Worm (Caenorhabditis elegans) whole organism, L1 larva: ENCODE data around the gene ugt-16.

Experiments
- C04F5.9 ChIP-seq: sonication (generic microtip); optimal IDR thresholded peaks from 2 replicates; lab custom pipeline; 2016; ENCODE audit warnings: missing genetic modification characterization, missing compliant biosample characterization
- C34B4.2 ChIP-seq: sonication (generic microtip); optimal IDR thresholded peaks from 2 replicates; lab custom pipeline; 2017; ENCODE audit warnings: mild to moderate bottlenecking, missing genetic modification characterization, missing compliant biosample characterization
- Y116A8C.19 ChIP-seq: sonication (generic microtip); optimal IDR thresholded peaks from 2 replicates; lab custom pipeline; 2016; ENCODE audit warnings: missing compliant biosample characterization, missing genetic modification characterization, borderline replicate concordance
- alr-1 ChIP-seq: fragments of 200-800 bp; sonication (Bioruptor generic); optimal IDR thresholded peaks from 2 replicates; lab custom pipeline; 2018; ENCODE audit warnings: borderline replicate concordance, mild to moderate bottlenecking, missing genetic modification characterization, missing compliant biosample characterization
- ceh-82 ChIP-seq, 3 experiments: fragments of 150-350 bp in 1 of 3; sonication (generic microtip) in 2 of 3; optimal IDR thresholded peaks; 2 replicates each; lab custom pipeline; 2014 to 2017; ENCODE audit warnings: missing biosample characterization in 3 of 3, missing genetic modification characterization in 3 of 3
- dsc-1 ChIP-seq: sonication (generic microtip); optimal IDR thresholded peaks from 2 replicates; lab custom pipeline; 2016; ENCODE audit warnings: mild to moderate bottlenecking, missing genetic modification characterization, missing compliant biosample characterization
- egl-13 ChIP-seq: sonication (generic microtip); optimal IDR thresholded peaks from 2 replicates; lab custom pipeline; 2016; ENCODE audit warnings: missing genotype, missing genetic modification reagents, missing genetic modification characterization, missing compliant biosample characterization
- elt-2 ChIP-seq: sonication (generic microtip); optimal IDR thresholded peaks from 2 replicates; lab custom pipeline; 2016; ENCODE audit warnings: missing genetic modification characterization, mild to moderate bottlenecking, inconsistent platforms, missing compliant biosample characterization, missing genetic modification reagents
- elt-3 ChIP-seq, 6 experiments: fragments of 150-350 bp in 1 of 6; sonication (generic microtip); optimal IDR thresholded peaks; 2 replicates each; lab custom pipeline; 2017 to 2018; ENCODE audit warnings: missing biosample characterization in 6 of 6, missing genetic modification characterization in 6 of 6, inconsistent platforms in 1 of 6
- grh-1 ChIP-seq: fragments of 200-800 bp; sonication (Bioruptor generic); IDR thresholded peaks from 2 replicates; pipeline ENCODE4 v1.3.6; 2022; ENCODE audit warnings: missing genetic modification reagents, missing genetic modification characterization, missing compliant biosample characterization
- hlh-17 ChIP-seq: fragments of 200-800 bp; sonication (Bioruptor generic); optimal IDR thresholded peaks from 2 replicates; lab custom pipeline; 2018; ENCODE audit warnings: missing genetic modification characterization, mild to moderate bottlenecking, missing compliant biosample characterization, moderate library complexity, borderline replicate concordance
- hlh-4 ChIP-seq: sonication (generic microtip); optimal IDR thresholded peaks from 2 replicates; lab custom pipeline; 2016; ENCODE audit warnings: mild to moderate bottlenecking, missing genetic modification characterization, missing compliant biosample characterization
- lin-14 ChIP-seq: fragments of 200-800 bp; sonication (Bioruptor generic); optimal IDR thresholded peaks from 2 replicates; lab custom pipeline; 2018; ENCODE audit warnings: mild to moderate bottlenecking, missing genetic modification characterization, moderate library complexity, missing compliant biosample characterization
- lin-35 ChIP-seq, 2 experiments: fragments of 150-350 bp; optimal IDR thresholded peaks; 2 replicates each; lab custom pipeline; 2014; ENCODE audit warnings: missing biosample characterization in 2 of 2, missing genetic modification characterization in 2 of 2, missing genetic modification reagents in 2 of 2
- lin-39 ChIP-seq: fragments of 150-350 bp; optimal IDR thresholded peaks from 2 replicates; lab custom pipeline; 2014; ENCODE audit warnings: missing biosample characterization, missing genetic modification reagents, missing genetic modification characterization
- lsy-2 ChIP-seq, 2 experiments: fragments of 150-350 bp; optimal IDR thresholded peaks; 2 replicates each; lab custom pipeline; 2014; ENCODE audit warnings: missing biosample characterization in 2 of 2, missing genetic modification characterization in 2 of 2
- mab-9 ChIP-seq: fragments of 200-800 bp; sonication (Bioruptor generic); IDR thresholded peaks from 2 replicates; pipeline ENCODE4 v1.3.6; 2022; ENCODE audit warnings: missing genetic modification reagents, missing genetic modification characterization, missing compliant biosample characterization
- mdl-1 ChIP-seq, 2 experiments: fragments of 150-350 bp; optimal IDR thresholded peaks; 2 replicates each; lab custom pipeline; 2014 to 2017; ENCODE audit warnings: missing biosample characterization in 2 of 2, missing genetic modification characterization in 2 of 2, inconsistent platforms in 1 of 2
- nhr-11 ChIP-seq: fragments of 150-350 bp; optimal IDR thresholded peaks from 2 replicates; lab custom pipeline; 2014; ENCODE audit warnings: missing biosample characterization, missing genetic modification characterization
- nhr-20 ChIP-seq: sonication (generic microtip); optimal IDR thresholded peaks from 2 replicates; lab custom pipeline; 2016; ENCODE audit warnings: mild to moderate bottlenecking, missing genetic modification characterization, missing compliant biosample characterization
- nhr-47 ChIP-seq: sonication (generic microtip); optimal IDR thresholded peaks from 2 replicates; lab custom pipeline; 2016; ENCODE audit warnings: mild to moderate bottlenecking, missing genetic modification characterization, moderate library complexity, missing compliant biosample characterization
- nhr-71 ChIP-seq: sonication (generic microtip); optimal IDR thresholded peaks from 2 replicates; lab custom pipeline; 2016; ENCODE audit warnings: mild to moderate bottlenecking, missing genetic modification characterization, moderate library complexity, missing compliant biosample characterization
- nhr-76 ChIP-seq: sonication (generic microtip); optimal IDR thresholded peaks from 2 replicates; lab custom pipeline; 2017; ENCODE audit warnings: missing biosample characterization, missing genetic modification characterization
- nhr-77 ChIP-seq: fragments of 150-350 bp; optimal IDR thresholded peaks from 2 replicates; lab custom pipeline; 2014; ENCODE audit warnings: missing biosample characterization, missing genetic modification characterization
- nhr-84 ChIP-seq: sonication (generic microtip); optimal IDR thresholded peaks from 2 replicates; lab custom pipeline; 2017; ENCODE audit warnings: missing biosample characterization, missing genetic modification characterization
- nhr-85 ChIP-seq: sonication (generic microtip); peaks from one replicate; lab custom pipeline; 2016; ENCODE audit warnings: missing genetic modification characterization, inconsistent platforms, missing compliant biosample characterization
- tlp-1 ChIP-seq: fragments of 150-350 bp; optimal IDR thresholded peaks from 2 replicates; lab custom pipeline; 2014; ENCODE audit warnings: missing biosample characterization, missing genetic modification characterization
- unc-130 ChIP-seq: fragments of 150-350 bp; optimal IDR thresholded peaks from 2 replicates; lab custom pipeline; 2017; ENCODE audit warnings: missing biosample characterization, missing genetic modification characterization, inconsistent platforms
- unc-62 ChIP-seq: fragments of 150-350 bp; optimal IDR thresholded peaks from 2 replicates; lab custom pipeline; 2014; ENCODE audit warnings: missing biosample characterization, missing genetic modification reagents, missing genetic modification characterization
- unc-86 ChIP-seq: sonication (generic microtip); optimal IDR thresholded peaks from 2 replicates; lab custom pipeline; 2016; ENCODE audit warnings: missing genetic modification characterization, missing compliant biosample characterization
- xbp-1 ChIP-seq: sonication (generic microtip); optimal IDR thresholded peaks from 2 replicates; lab custom pipeline; 2016; ENCODE audit warnings: missing genetic modification characterization, missing compliant biosample characterization
- zip-4 ChIP-seq: fragments of 200-800 bp; sonication (Bioruptor generic); optimal IDR thresholded peaks from 2 replicates; lab custom pipeline; 2018; ENCODE audit warnings: mild to moderate bottlenecking, missing genetic modification characterization, moderate library complexity, missing compliant biosample characterization

The ugt-16 gene

ce11 chrV:12792752-12793151 lies 32.1 kb upstream of the ugt-16 start, which contains the start of gene ugt-5:
Gene ugt-5, minus strand, starts transcription at chrV:12792965.
- TF ChIP-seq elt-2 (tag; lab: Kevin White, UChicago) (peak; percentile 48), nhr-20 (tag; lab: Kevin White, UChicago) (no peak), nhr-76 (no peak), lin-14 (GFP tag; lab: Kevin White, UChicago) (no peak), lin-35 (GFP tag; optimal IDR thresholded peaks at IDR 0.05; lab: Kevin White, UChicago) (peak in 1 of 2 experiments; percentile 37)

DNA sequence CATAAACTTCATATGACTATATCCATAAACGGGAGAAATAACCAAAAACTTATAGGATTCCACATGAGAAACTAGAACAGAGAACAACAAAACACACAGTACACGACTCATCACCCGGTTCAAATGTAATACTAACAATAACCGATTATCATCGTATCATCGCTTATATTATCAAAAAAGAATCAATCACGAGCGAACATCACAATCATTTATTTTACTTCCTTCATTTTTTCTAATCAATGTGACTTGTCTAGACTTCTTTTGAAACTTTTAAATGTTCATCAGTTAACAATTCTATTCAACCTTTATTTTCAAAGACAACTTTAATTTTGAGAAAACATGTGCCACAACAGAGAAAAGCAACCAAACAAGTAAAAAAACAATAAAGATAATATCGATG lies 29.6 kb upstream of the ugt-16 start, which contains the start of gene ugt-4:
TSS of gene ugt-4 (minus strand) at position 141 of the 400 bp plus-strand sequence.
- TF ChIP-seq elt-3 (tag; optimal IDR thresholded peaks at IDR 0.05; lab: Kevin White, UChicago) = peak in 1 of 6 experiments; percentile 47
- TF ChIP-seq elt-2 (tag; lab: Kevin White, UChicago) = peak; percentile 50
- no peak for TF ChIP-seq unc-62 (GFP tag; lab: Kevin White, UChicago)
- TF ChIP-seq lin-35 (GFP tag; optimal IDR thresholded peaks at IDR 0.05; lab: Kevin White, UChicago) = peak in 1 of 2 experiments; percentile 36
- TF ChIP-seq unc-86 (tag; lab: Kevin White, UChicago) = no peak
- TF ChIP-seq nhr-71 (tag; lab: Kevin White, UChicago) = peak; percentile 10
- no peak for TF ChIP-seq nhr-85

DNA sequence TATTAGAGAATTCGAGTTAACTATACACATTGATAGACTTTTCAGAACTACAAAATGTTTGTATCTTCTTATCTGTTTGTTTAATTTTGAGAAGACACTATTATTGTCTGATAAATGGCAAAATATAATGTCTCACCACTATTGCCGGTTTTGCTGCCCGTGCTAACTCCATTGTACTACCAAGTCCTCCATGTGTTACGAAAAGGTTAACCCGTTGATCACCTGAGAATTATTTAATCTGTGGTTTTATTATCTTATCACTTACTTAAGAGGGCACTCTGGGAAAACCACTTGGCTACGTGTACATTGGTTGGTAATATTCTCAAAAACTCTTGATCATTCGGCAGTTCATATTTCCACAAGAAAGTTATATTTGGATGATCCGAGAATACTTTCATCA lies 28.9 kb upstream of the ugt-16 start:
- TF ChIP-seq elt-3 (tag; optimal IDR thresholded peaks at IDR 0.05; lab: Kevin White, UChicago) (peak in 1 of 6 experiments; percentile 4), elt-2 (tag; lab: Kevin White, UChicago) (peak; percentile 54), nhr-20 (tag; lab: Kevin White, UChicago) (peak; percentile 5), dsc-1 (tag; lab: Kevin White, UChicago) (no peak), nhr-47 (tag; lab: Kevin White, UChicago) (no peak)

ce11 chrV:12796908-12797490 lies 27.8 kb upstream of the ugt-16 start:
- TF ChIP-seq ceh-82 (tag; optimal IDR thresholded peaks at IDR 0.05; lab: Kevin White, UChicago) (no peak), elt-2 (tag; lab: Kevin White, UChicago) (peak; percentile 66), egl-13 (tag; lab: Kevin White, UChicago) (no peak)

DNA sequence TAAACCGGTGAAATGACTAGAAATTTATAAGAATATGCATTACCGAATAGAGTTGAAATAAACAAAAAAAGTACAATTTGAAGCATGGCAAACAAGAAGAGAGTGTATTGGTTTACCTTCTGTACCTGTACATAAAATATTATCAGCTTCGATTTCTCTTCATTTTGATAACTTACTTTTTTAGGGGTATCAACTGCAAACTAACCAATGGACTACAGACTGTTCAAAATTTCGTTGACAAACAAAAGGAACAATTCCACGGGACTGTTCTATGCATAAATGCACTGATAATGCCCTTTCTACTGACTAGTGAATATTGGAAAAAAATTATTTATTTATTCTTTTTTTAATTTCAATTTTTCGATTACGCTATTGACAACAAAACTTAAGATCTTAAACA lies 26.8 kb upstream of the ugt-16 start, which contains the start of gene ugt-6:
TSS of gene ugt-6 (minus strand) at position 233 of the 400 bp plus-strand sequence.
- TF ChIP-seq lin-35 (GFP tag; optimal IDR thresholded peaks at IDR 0.05; lab: Kevin White, UChicago) (no peak), egl-13 (tag; lab: Kevin White, UChicago) (no peak), C34B4.2 (tag; lab: Kevin White, UChicago) (no peak), lin-39 (tag; lab: Kevin White, UChicago) (no peak), tlp-1 (no peak), alr-1 (tag; lab: Kevin White, UChicago) (no peak), nhr-77 (tag; lab: Kevin White, UChicago) (no peak), zip-4 (GFP tag; lab: Kevin White, UChicago) (no peak), C04F5.9 (tag; lab: Kevin White, UChicago) (no peak), Y116A8C.19 (tag; lab: Kevin White, UChicago) (no peak), mab-9 (GFP tag; lab: Robert Waterston, UW) (no peak)

ce11 chrV:12800171-12800570 lies 24.7 kb upstream of the ugt-16 start, which contains the start of gene ugt-3:
Gene ugt-3, minus strand, starts transcription at chrV:12800271.
- TF ChIP-seq nhr-11 (tag; lab: Kevin White, UChicago) (no peak), Y116A8C.19 (tag; lab: Kevin White, UChicago) (no peak), nhr-84 (tag; lab: Kevin White, UChicago) (no peak), grh-1 (GFP tag; lab: Robert Waterston, UW) (no peak), hlh-4 (tag; lab: Kevin White, UChicago) (no peak), xbp-1 (no peak), unc-130 (no peak), lsy-2 (tag; optimal IDR thresholded peaks at IDR 0.05; lab: Kevin White, UChicago) (no peak), mdl-1 (tag; optimal IDR thresholded peaks at IDR 0.05; lab: Kevin White, UChicago) (no peak), hlh-17 (GFP tag; lab: Kevin White, UChicago) (no peak)
